Fruit fly (Drosophila melanogaster) whole organism, embryonic: ENCODE measurements around the gene Unr.

Experiments used
- Adf1 ChIP-seq: fragments of 200-800 bp; sonication (Bioruptor generic); IDR thresholded peaks from 2 replicates; pipeline ENCODE4 v1.3.6; 2022; ENCODE audit warnings: missing biosample characterization, missing genetic modification characterization
- Bgb ChIP-seq: fragments of 200-800 bp; sonication (Bioruptor generic); IDR thresholded peaks from 2 replicates; pipeline ENCODE4 v1.3.6; 2022; ENCODE audit warnings: missing biosample characterization, missing genetic modification characterization; ENCODE audit not compliant: partially characterized antibody
- CG11247 ChIP-seq: fragments of 200-800 bp; sonication (Bioruptor generic); IDR thresholded peaks from 2 replicates; pipeline ENCODE4 v1.3.6; 2022; ENCODE audit warnings: missing biosample characterization, missing genetic modification characterization
- CG15479 ChIP-seq: fragments of 200-800 bp; sonication (Bioruptor generic); optimal IDR thresholded peaks from 3 replicates; lab custom pipeline; 2019; ENCODE audit warnings: missing biosample characterization, mild to moderate bottlenecking, missing genetic modification characterization, moderate library complexity
- CG15601 ChIP-seq: fragments of 200-800 bp; sonication (Bioruptor generic); optimal IDR thresholded peaks from 3 replicates; lab custom pipeline; 2019; ENCODE audit warnings: missing biosample characterization, mild to moderate bottlenecking, missing genetic modification characterization, moderate library complexity
- CG17359 ChIP-seq: fragments of 200-800 bp; sonication (Bioruptor generic); optimal IDR thresholded peaks from 3 replicates; lab custom pipeline; 2018; ENCODE audit warnings: missing biosample characterization, mild to moderate bottlenecking, missing genetic modification characterization, moderate library complexity
- CG17361 ChIP-seq: fragments of 200-800 bp; sonication (Bioruptor generic); IDR thresholded peaks from 3 replicates; pipeline ENCODE4 v1.3.6; 2022; ENCODE audit warnings: missing biosample characterization, missing genetic modification characterization
- CG17385 ChIP-seq: fragments of 200-800 bp; sonication (Bioruptor generic); optimal IDR thresholded peaks from 3 replicates; lab custom pipeline; 2018; ENCODE audit warnings: missing biosample characterization, mild to moderate bottlenecking, missing genetic modification characterization
- CG18619 ChIP-seq: fragments of 200-800 bp; sonication (Bioruptor generic); optimal IDR thresholded peaks from 3 replicates; lab custom pipeline; 2017; ENCODE audit warnings: missing biosample characterization, mild to moderate bottlenecking, missing genetic modification characterization
- CG2199 ChIP-seq: fragments of 200-800 bp; sonication (Bioruptor generic); IDR thresholded peaks from 3 replicates; pipeline ENCODE4 v1.3.6; 2022; ENCODE audit warnings: missing biosample characterization, missing genetic modification characterization
- CG32767 ChIP-seq: fragments of 200-800 bp; sonication (Bioruptor generic); IDR thresholded peaks from 2 replicates; pipeline ENCODE4 v1.3.6; 2022; ENCODE audit warnings: missing biosample characterization, missing genetic modification characterization
- CG34422 ChIP-seq: fragments of 200-800 bp; sonication (Bioruptor generic); IDR thresholded peaks from 3 replicates; pipeline ENCODE4 v1.3.6; 2022; ENCODE audit warnings: missing biosample characterization, missing genetic modification characterization
- CG4360 ChIP-seq: fragments of 200-800 bp; sonication (Bioruptor generic); IDR thresholded peaks from 2 replicates; pipeline ENCODE4 v1.3.6; 2022; ENCODE audit warnings: missing biosample characterization, missing genetic modification characterization
- Dbx ChIP-seq: fragments of 200-800 bp; sonication (Bioruptor generic); IDR thresholded peaks from 3 replicates; pipeline ENCODE4 v1.3.6; 2022; ENCODE audit warnings: missing biosample characterization, missing genetic modification characterization
- Deaf1 ChIP-seq: fragments of 200-800 bp; optimal IDR thresholded peaks from 3 replicates; lab custom pipeline; 2019; ENCODE audit warnings: missing biosample characterization, mild to moderate bottlenecking, missing genetic modification characterization, moderate library complexity
- Drgx ChIP-seq: fragments of 200-800 bp; sonication (Bioruptor generic); IDR thresholded peaks from 2 replicates; pipeline ENCODE4 v1.3.6; 2022; ENCODE audit warnings: missing biosample characterization, missing genetic modification characterization
- Ets97D ChIP-seq: fragments of 200-800 bp; sonication (Bioruptor generic); optimal IDR thresholded peaks from 3 replicates; lab custom pipeline; 2016; ENCODE audit warnings: missing biosample characterization, missing genetic modification characterization
- Fer1 ChIP-seq: fragments of 200-800 bp; sonication (Bioruptor generic); optimal IDR thresholded peaks from 2 replicates; lab custom pipeline; 2017; ENCODE audit warnings: missing biosample characterization, mild to moderate bottlenecking, missing genetic modification characterization
- Hey ChIP-seq: fragments of 200-800 bp; sonication (Bioruptor generic); optimal IDR thresholded peaks from 3 replicates; lab custom pipeline; 2018; ENCODE audit warnings: missing biosample characterization, mild to moderate bottlenecking, missing genetic modification characterization
- HmgD ChIP-seq: fragments of 200-800 bp; sonication (Bioruptor generic); optimal IDR thresholded peaks from 3 replicates; lab custom pipeline; 2016; ENCODE audit warnings: missing biosample characterization, missing genetic modification characterization
- MBD-R2 ChIP-seq: fragments of 200-800 bp; sonication (Bioruptor generic); IDR thresholded peaks from 2 replicates; pipeline ENCODE4 v1.3.6; 2022; ENCODE audit warnings: missing biosample characterization, missing genetic modification characterization
- Poxn ChIP-seq: fragments of 200-800 bp; sonication (Bioruptor generic); IDR thresholded peaks from 2 replicates; pipeline ENCODE4 v1.3.6; 2022; ENCODE audit warnings: missing biosample characterization, missing genetic modification characterization
- YL-1 ChIP-seq: fragments of 200-800 bp; sonication (Bioruptor generic); optimal IDR thresholded peaks from 3 replicates; lab custom pipeline; 2017; ENCODE audit warnings: missing biosample characterization, mild to moderate bottlenecking, missing genetic modification characterization
- amos ChIP-seq: fragments of 200-800 bp; sonication (Bioruptor generic); IDR thresholded peaks from 2 replicates; pipeline ENCODE4 v1.3.6; 2022; ENCODE audit warnings: missing biosample characterization, missing genetic modification characterization; ENCODE audit not compliant: partially characterized antibody
- cg ChIP-seq: fragments of 200-800 bp; sonication (Bioruptor generic); optimal IDR thresholded peaks from 3 replicates; lab custom pipeline; 2019; ENCODE audit warnings: missing biosample characterization, mild to moderate bottlenecking, missing genetic modification characterization, moderate library complexity
- chm ChIP-seq: fragments of 200-800 bp; sonication (Bioruptor generic); IDR thresholded peaks from 2 replicates; pipeline ENCODE4 v1.3.6; 2022; ENCODE audit warnings: missing biosample characterization, missing genetic modification characterization
- ci ChIP-seq: fragments of 200-800 bp; sonication (Bioruptor generic); IDR thresholded peaks from 3 replicates; pipeline ENCODE4 v1.3.6; 2022; ENCODE audit warnings: missing biosample characterization, missing genetic modification characterization
- corto ChIP-seq: fragments of 200-800 bp; sonication (Bioruptor generic); optimal IDR thresholded peaks from 2 replicates; lab custom pipeline; 2016; ENCODE audit warnings: missing biosample characterization, mild to moderate bottlenecking, missing genetic modification characterization, moderate library complexity
- crol ChIP-seq: fragments of 200-800 bp; sonication (Bioruptor generic); IDR thresholded peaks from 2 replicates; pipeline ENCODE4 v1.3.6; 2022; ENCODE audit warnings: missing biosample characterization, missing genetic modification characterization
- fd102C ChIP-seq: fragments of 200-800 bp; sonication (Bioruptor generic); optimal IDR thresholded peaks from 2 replicates; lab custom pipeline; 2018; ENCODE audit warnings: missing biosample characterization, mild to moderate bottlenecking, missing genetic modification characterization, moderate library complexity
- gfzf ChIP-seq: fragments of 200-800 bp; sonication (Bioruptor generic); optimal IDR thresholded peaks from 2 replicates; lab custom pipeline; 2016; ENCODE audit warnings: missing biosample characterization, mild to moderate bottlenecking, missing genetic modification characterization, moderate library complexity
- gsb-n ChIP-seq: fragments of 200-800 bp; sonication (Bioruptor generic); optimal IDR thresholded peaks from 3 replicates; lab custom pipeline; 2018; ENCODE audit warnings: missing biosample characterization, mild to moderate bottlenecking, missing genetic modification characterization
- hkb ChIP-seq, 2 experiments: fragments of 200-800 bp in 1 of 2; fragments of >200 bp in 1 of 2; sonication (Bioruptor generic) in 1 of 2; IDR thresholded peaks in 1 of 2; optimal IDR thresholded peaks in 1 of 2; 2 replicates each; pipeline versions ENCODE4 v1.3.6 to Lab custom; 2017 to 2022; ENCODE audit warnings: missing biosample characterization in 1 of 2, missing genetic modification characterization in 1 of 2
- klu ChIP-seq: fragments of 200-800 bp; sonication (Bioruptor generic); IDR thresholded peaks from 2 replicates; pipeline ENCODE4 v1.3.6; 2022; ENCODE audit warnings: missing biosample characterization, missing genetic modification characterization
- kni ChIP-seq: fragments of 200-800 bp; sonication (Bioruptor generic); optimal IDR thresholded peaks from 3 replicates; lab custom pipeline; 2017; ENCODE audit warnings: mild to moderate bottlenecking, missing biosample characterization, missing genetic modification reagents, missing genetic modification characterization
- knrl ChIP-seq: fragments of 200-800 bp; sonication (Bioruptor generic); IDR thresholded peaks from 3 replicates; pipeline ENCODE4 v1.3.6; 2022; ENCODE audit warnings: missing biosample characterization, missing genetic modification characterization; ENCODE audit not compliant: partially characterized antibody
- lov ChIP-seq, 2 experiments: fragments of 200-800 bp in 1 of 2; fragments of >200 bp in 1 of 2; sonication (Bioruptor generic) in 1 of 2; IDR thresholded peaks in 1 of 2; optimal IDR thresholded peaks in 1 of 2; 2 replicates in 1 of 2; 3 replicates in 1 of 2; pipeline versions ENCODE4 v1.3.6 to Lab custom; 2017 to 2022; ENCODE audit warnings: missing biosample characterization in 1 of 2, missing genetic modification characterization in 1 of 2
- nerfin-1 ChIP-seq: fragments of 200-800 bp; sonication (Bioruptor generic); optimal IDR thresholded peaks from 3 replicates; lab custom pipeline; 2019; ENCODE audit warnings: missing biosample characterization, mild to moderate bottlenecking, missing genetic modification characterization, moderate library complexity
- prd ChIP-seq, 3 experiments: fragments of >200 bp in 2 of 3; fragments of 200-800 bp in 1 of 3; sonication (Bioruptor generic) in 1 of 3; optimal IDR thresholded peaks in 2 of 3; IDR thresholded peaks in 1 of 3; 2 replicates in 2 of 3; 3 replicates in 1 of 3; pipeline versions ENCODE4 v1.3.6 to Lab custom; 2017 to 2022; ENCODE audit warnings: missing biosample characterization in 1 of 3, missing genetic modification characterization in 1 of 3
- pros ChIP-seq: fragments of 200-800 bp; sonication (Bioruptor generic); optimal IDR thresholded peaks from 3 replicates; lab custom pipeline; 2019; ENCODE audit warnings: missing biosample characterization, mild to moderate bottlenecking, missing genetic modification characterization, moderate library complexity
- sens ChIP-seq: fragments of 200-800 bp; sonication (Bioruptor generic); peaks from one replicate; lab custom pipeline; 2016; ENCODE audit warnings: missing biosample characterization, missing genetic modification characterization
- seq ChIP-seq: fragments of 200-800 bp; sonication (Bioruptor generic); IDR thresholded peaks from 2 replicates; pipeline ENCODE4 v1.3.6; 2022; ENCODE audit warnings: missing biosample characterization, missing genetic modification characterization
- slbo ChIP-seq: fragments of 200-800 bp; sonication (Bioruptor generic); IDR thresholded peaks from 2 replicates; pipeline ENCODE4 v1.3.6; 2022; ENCODE audit warnings: missing biosample characterization, missing genetic modification characterization
- sr ChIP-seq: fragments of 200-800 bp; sonication (Bioruptor generic); IDR thresholded peaks from 3 replicates; pipeline ENCODE4 v1.3.6; 2022; ENCODE audit warnings: missing biosample characterization, missing genetic modification characterization
- stwl ChIP-seq: fragments of 200-800 bp; sonication (Bioruptor generic); optimal IDR thresholded peaks from 3 replicates; lab custom pipeline; 2018; ENCODE audit warnings: missing biosample characterization, mild to moderate bottlenecking, missing genetic modification characterization, moderate library complexity
- wdn ChIP-seq: fragments of 200-800 bp; sonication (Bioruptor generic); IDR thresholded peaks from 2 replicates; pipeline ENCODE4 v1.3.6; 2022; ENCODE audit warnings: missing biosample characterization, missing genetic modification characterization

The Unr gene

dm6 chr3L:8450747-8451146, 8.6 kb upstream of the Unr start:
- TF ChIP-seq corto (GFP tag; lab: Kevin White, UChicago) (no peak), Adf1 (GFP tag; lab: Robert Waterston, UW) (peak; percentile 49; the same call in 1 of the 2 replicates), CG4360 (GFP tag; lab: Robert Waterston, UW) (peak; percentile 97), MBD-R2 (GFP tag; lab: Robert Waterston, UW) (0 out of 2 replicates have a peak, but pooled peaks have one; percentile 20), YL-1 (GFP tag; lab: Kevin White, UChicago) (no peak), CG11247 (0 out of 2 replicates have a peak, but pooled peaks have one; percentile 24), CG2199 (GFP tag; lab: Robert Waterston, UW) (peak; percentile 31; the same call in 1 of the 3 replicates), kni (peak; percentile 11), hkb (optimal IDR thresholded peaks at IDR 0.05; lab: Kevin White, UChicago) (no peak), hkb (GFP tag; IDR thresholded peaks at IDR 0.05; lab: Robert Waterston, UW) (peak; percentile 18; the same call in 1 of the 2 replicates), amos (GFP tag; lab: Robert Waterston, UW) (peak; percentile 31; the same call in 1 of the 2 replicates), crol (peak; percentile 80), CG18619 (GFP tag; lab: Kevin White, UChicago) (no peak), Hey (tag; lab: Kevin White, UChicago) (peak; percentile 39), seq (GFP tag; lab: Robert Waterston, UW) (peak; percentile 66), CG17385 (peak; percentile 65), nerfin-1 (tag; lab: Kevin White, UChicago) (peak; percentile 44), gfzf (no peak), chm (GFP tag; lab: Robert Waterston, UW) (peak; percentile 29; the same call in 1 of the 2 replicates), pros (peak; percentile 47), Bgb (GFP tag; lab: Robert Waterston, UW) (0 out of 2 replicates have a peak, but pooled peaks have one; percentile 13), Dbx (peak; percentile 32; the same call in 1 of the 3 replicates), sens (GFP tag; lab: Kevin White, UChicago) (no peak), ci (GFP tag; lab: Robert Waterston, UW) (no peak), knrl (GFP tag; lab: Robert Waterston, UW) (0 out of 3 replicates have a peak, but pooled peaks have one; percentile 17), prd (optimal IDR thresholded peaks at IDR 0.05; lab: Kevin White, UChicago) (no peak), prd (GFP tag; IDR thresholded peaks at IDR 0.05; lab: Robert Waterston, UW) (no peak), wdn (GFP tag; lab: Robert Waterston, UW) (0 out of 2 replicates have a peak, but pooled peaks have one; percentile 29), Deaf1 (tag; lab: Kevin White, UChicago) (no peak), Poxn (GFP tag; lab: Robert Waterston, UW) (0 out of 2 replicates have a peak, but pooled peaks have one; percentile 11), CG34422 (GFP tag; lab: Robert Waterston, UW) (0 out of 3 replicates have a peak, but pooled peaks have one; percentile 19), HmgD (GFP tag; lab: Kevin White, UChicago) (no peak), lov (optimal IDR thresholded peaks at IDR 0.05; lab: Kevin White, UChicago) (no peak), lov (GFP tag; IDR thresholded peaks at IDR 0.05; lab: Robert Waterston, UW) (no peak), CG32767 (GFP tag; lab: Robert Waterston, UW) (0 out of 2 replicates have a peak, but pooled peaks have one; percentile 14), CG17361 (no peak)

dm6 chr3L:8449800-8450690, 7.9 kb upstream of the Unr start, which contains the start of gene Gug:
Gug (plus strand) TSS chr3L:8449922.
- TF ChIP-seq fd102C (no peak), CG2199 (GFP tag; lab: Robert Waterston, UW) (0 out of 3 replicates have a peak, but pooled peaks have one; percentile 19), gsb-n (tag; lab: Kevin White, UChicago) (no peak), CG15479 (GFP tag; lab: Kevin White, UChicago) (peak; percentile 84), pros (peak; percentile 45), CG34422 (GFP tag; lab: Robert Waterston, UW) (peak; percentile 57; the same call in 2 of the 3 replicates), CG15601 (tag; lab: Kevin White, UChicago) (no peak), sr (GFP tag; lab: Robert Waterston, UW) (0 out of 3 replicates have a peak, but pooled peaks have one; percentile 4), slbo (GFP tag; lab: Robert Waterston, UW) (peak; percentile 24; the same call in 1 of the 2 replicates), stwl (peak; percentile 35), Drgx (peak; percentile 96), cg (peak; percentile 99), klu (GFP tag; lab: Robert Waterston, UW) (no peak), Ets97D (GFP tag; lab: Kevin White, UChicago) (peak; percentile 78), CG17359 (tag; lab: Kevin White, UChicago) (no peak), Poxn (GFP tag; lab: Robert Waterston, UW) (no peak), Fer1 (peak; percentile 62)
